Worm (Caenorhabditis elegans): ENCODE results near the gene str-83.
A peak's percentile ranks its signal among the peaks of the same experiment; 100 is the strongest.

ce11 chrV:4004577-4004976 is 27.5 kb downstream of the str-83 start:
- TF ChIP-seq ama-1 (optimal IDR thresholded peaks at IDR 0.05) (no peak), aha-1 (tag; optimal IDR thresholded peaks at IDR 0.05) (no peak), nhr-85 (tag) (no peak), mep-1 (tag; optimal IDR thresholded peaks at IDR 0.05) (no peak), fkh-10 (GFP tag; optimal IDR thresholded peaks at IDR 0.05) (no peak), jun-1 (tag; optimal IDR thresholded peaks at IDR 0.05) (no peak), alr-1 (tag; optimal IDR thresholded peaks at IDR 0.05; ENCODE audit: borderline replicate concordance) (no peak), unc-86 (tag; optimal IDR thresholded peaks at IDR 0.05) (no peak), nhr-84 (tag; optimal IDR thresholded peaks at IDR 0.05) (no peak), ztf-11 (tag; optimal IDR thresholded peaks at IDR 0.05) (no peak), sup-37 (GFP tag; optimal IDR thresholded peaks at IDR 0.05) (no peak), ceh-82 (tag; optimal IDR thresholded peaks at IDR 0.05) (no peak), C34B4.2 (tag; optimal IDR thresholded peaks at IDR 0.05) (no peak), blmp-1 (tag; optimal IDR thresholded peaks at IDR 0.05) (peak; percentile 63)

Data from whole organism, L1 larva.